Worm (Caenorhabditis elegans): ENCODE measurements around the gene sre-1.

DNA sequence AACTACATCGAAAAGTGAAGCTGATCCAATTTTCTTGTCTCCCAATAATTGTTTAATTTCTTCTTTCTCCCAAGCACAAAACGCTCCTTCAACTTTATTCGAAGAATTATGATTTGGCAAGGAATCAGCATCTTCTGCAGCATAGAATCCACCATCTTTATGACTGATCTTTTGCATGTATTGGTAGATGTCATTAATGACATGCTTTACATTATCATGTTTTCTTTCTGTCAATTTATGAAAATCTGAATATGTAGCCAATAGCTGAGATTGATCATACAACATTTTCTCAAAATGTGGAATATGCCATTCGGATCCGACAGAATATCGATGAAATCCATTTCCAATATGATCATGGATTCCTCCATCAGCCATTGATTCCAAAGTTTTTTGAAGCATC lies 12.3 kb upstream of the sre-1 start:
- no peak for TF ChIP-seq nhr-77 (tag; optimal IDR thresholded peaks at IDR 0.05)
- no peak for TF ChIP-seq elt-3 (tag; optimal IDR thresholded peaks at IDR 0.05)
- TF ChIP-seq ztf-11 (tag; optimal IDR thresholded peaks at IDR 0.05): no peak
- TF ChIP-seq pha-4 (tag; optimal IDR thresholded peaks at IDR 0.05): no peak
- TF ChIP-seq ceh-82 (tag; optimal IDR thresholded peaks at IDR 0.05): no peak
- TF ChIP-seq nhr-11 (tag; optimal IDR thresholded peaks at IDR 0.05): no peak
- TF ChIP-seq egl-27 (tag; optimal IDR thresholded peaks at IDR 0.05): no peak
- no peak for TF ChIP-seq jun-1 (tag; optimal IDR thresholded peaks at IDR 0.05)
- TF ChIP-seq lin-39 (tag; optimal IDR thresholded peaks at IDR 0.05): no peak
- no peak for TF ChIP-seq nhr-76 (tag; optimal IDR thresholded peaks at IDR 0.05)
- no peak for TF ChIP-seq snpc-4 (tag; optimal IDR thresholded peaks at IDR 0.05)
- TF ChIP-seq elt-2 (tag; optimal IDR thresholded peaks at IDR 0.05): no peak
- TF ChIP-seq unc-39 (tag; optimal IDR thresholded peaks at IDR 0.05): no peak
